Fruit fly (Drosophila melanogaster) whole organism, embryonic: ENCODE measurements around the gene CG10512.
A peak's percentile ranks its signal among the peaks of the same experiment; 100 is the strongest.

Source experiments
- CG11504 ChIP-seq: fragments of 200-800 bp; sonication (Bioruptor generic); optimal IDR thresholded peaks from 3 replicates; lab custom pipeline; 2019; ENCODE audit warnings: missing biosample characterization, mild to moderate bottlenecking, missing genetic modification characterization, moderate library complexity
- CG12219 ChIP-seq: fragments of 200-800 bp; sonication (Bioruptor generic); optimal IDR thresholded peaks from 3 replicates; lab custom pipeline; 2018; ENCODE audit warnings: missing biosample characterization, mild to moderate bottlenecking, missing genetic modification characterization
- CG13624 ChIP-seq: fragments of 200-800 bp; sonication (Bioruptor generic); optimal IDR thresholded peaks from 2 replicates; lab custom pipeline; 2016; ENCODE audit warnings: missing biosample characterization, missing genetic modification characterization
- CG14667 ChIP-seq: fragments of 200-800 bp; sonication (Bioruptor generic); IDR thresholded peaks from 2 replicates; pipeline ENCODE4 v1.3.6; 2022; ENCODE audit warnings: missing biosample characterization, missing genetic modification characterization
- CG15479 ChIP-seq: fragments of 200-800 bp; sonication (Bioruptor generic); optimal IDR thresholded peaks from 3 replicates; lab custom pipeline; 2019; ENCODE audit warnings: missing biosample characterization, mild to moderate bottlenecking, missing genetic modification characterization, moderate library complexity
- CG31441 ChIP-seq: fragments of 200-800 bp; sonication (Bioruptor generic); IDR thresholded peaks from 2 replicates; pipeline ENCODE4 v1.3.6; 2022; ENCODE audit warnings: missing biosample characterization, missing genetic modification characterization
- CG4820 ChIP-seq: fragments of 200-800 bp; sonication (Bioruptor generic); optimal IDR thresholded peaks from 3 replicates; lab custom pipeline; 2016; ENCODE audit warnings: missing biosample characterization, missing genetic modification characterization
- CG4854 ChIP-seq: fragments of 200-800 bp; sonication (Bioruptor generic); optimal IDR thresholded peaks from 2 replicates; lab custom pipeline; 2016; ENCODE audit warnings: missing biosample characterization, missing genetic modification characterization, inconsistent platforms
- CG6689 ChIP-seq: fragments of 200-800 bp; sonication (Bioruptor generic); IDR thresholded peaks from 2 replicates; pipeline ENCODE4 v1.3.6; 2022; ENCODE audit warnings: missing biosample characterization, missing genetic modification characterization
- CG7372 ChIP-seq: fragments of 200-800 bp; sonication (Bioruptor generic); IDR thresholded peaks from 2 replicates; pipeline ENCODE4 v1.3.6; 2022; ENCODE audit warnings: missing biosample characterization, missing genetic modification characterization
- CG8281 ChIP-seq: fragments of 200-800 bp; sonication (Bioruptor generic); optimal IDR thresholded peaks from 2 replicates; lab custom pipeline; 2018; ENCODE audit warnings: missing biosample characterization, mild to moderate bottlenecking, missing genetic modification characterization, moderate library complexity
- CkIIα-i1 ChIP-seq: fragments of 200-800 bp; sonication (Bioruptor generic); IDR thresholded peaks from 2 replicates; pipeline ENCODE4 v1.3.6; 2022; ENCODE audit warnings: missing biosample characterization, missing genetic modification characterization
- Eip74EF ChIP-seq, 2 experiments: fragments of 200-800 bp in 1 of 2; fragments of >200 bp in 1 of 2; sonication (Bioruptor generic) in 1 of 2; optimal IDR thresholded peaks; 2 replicates each; lab custom pipeline; 2017 to 2019; ENCODE audit warnings: missing biosample characterization in 2 of 2, missing genetic modification characterization in 2 of 2, mild to moderate bottlenecking in 1 of 2, moderate library complexity in 1 of 2
- Ets65A ChIP-seq: fragments of 200-800 bp; sonication (Bioruptor generic); peaks from one replicate; lab custom pipeline; 2016; ENCODE audit warnings: missing biosample characterization, missing genetic modification characterization
- HHEX ChIP-seq: fragments of 200-800 bp; sonication (Bioruptor generic); optimal IDR thresholded peaks from 3 replicates; lab custom pipeline; 2017; ENCODE audit warnings: missing biosample characterization, mild to moderate bottlenecking, missing genetic modification characterization, missing genetic modification reagents
- Hand ChIP-seq: fragments of 200-800 bp; sonication (Bioruptor generic); optimal IDR thresholded peaks from 2 replicates; lab custom pipeline; 2017; ENCODE audit warnings: mild to moderate bottlenecking, missing biosample characterization, missing genetic modification reagents, missing genetic modification characterization
- Mrtf ChIP-seq: fragments of 200-800 bp; sonication (Bioruptor generic); IDR thresholded peaks from 3 replicates; pipeline ENCODE4 v1.3.6; 2022; ENCODE audit warnings: missing biosample characterization, missing genetic modification characterization
- NK7.1 ChIP-seq: fragments of 200-800 bp; sonication (Bioruptor generic); optimal IDR thresholded peaks from 3 replicates; lab custom pipeline; 2016; ENCODE audit warnings: missing biosample characterization, missing genetic modification characterization
- Nf-YC ChIP-seq: fragments of 200-800 bp; optimal IDR thresholded peaks from 3 replicates; lab custom pipeline; 2019; ENCODE audit warnings: missing biosample characterization, mild to moderate bottlenecking, missing genetic modification characterization, moderate library complexity
- Poxn ChIP-seq: fragments of 200-800 bp; sonication (Bioruptor generic); IDR thresholded peaks from 2 replicates; pipeline ENCODE4 v1.3.6; 2022; ENCODE audit warnings: missing biosample characterization, missing genetic modification characterization
- YL-1 ChIP-seq: fragments of 200-800 bp; sonication (Bioruptor generic); optimal IDR thresholded peaks from 3 replicates; lab custom pipeline; 2017; ENCODE audit warnings: missing biosample characterization, mild to moderate bottlenecking, missing genetic modification characterization
- az2 ChIP-seq: fragments of 200-800 bp; sonication (Bioruptor generic); optimal IDR thresholded peaks from 3 replicates; lab custom pipeline; 2016; ENCODE audit warnings: missing biosample characterization, missing genetic modification characterization
- bab2 ChIP-seq: fragments of 200-800 bp; sonication (Bioruptor generic); optimal IDR thresholded peaks from 2 replicates; lab custom pipeline; 2016; ENCODE audit warnings: missing biosample characterization, missing genetic modification characterization
- crol ChIP-seq: fragments of 200-800 bp; sonication (Bioruptor generic); IDR thresholded peaks from 2 replicates; pipeline ENCODE4 v1.3.6; 2022; ENCODE audit warnings: missing biosample characterization, missing genetic modification characterization
- en ChIP-seq: fragments of 200-800 bp; sonication (Bioruptor generic); optimal IDR thresholded peaks from 2 replicates; lab custom pipeline; 2016; ENCODE audit warnings: missing biosample characterization, missing genetic modification characterization
- eve ChIP-seq, 2 experiments: fragments of >200 bp; optimal IDR thresholded peaks; 2 replicates each; lab custom pipeline; 2017; ENCODE audit warnings: missing biosample characterization in 2 of 2, missing genetic modification characterization in 2 of 2
- ewg ChIP-seq: fragments of 200-800 bp; sonication (Bioruptor generic); optimal IDR thresholded peaks from 3 replicates; lab custom pipeline; 2017; ENCODE audit warnings: mild to moderate bottlenecking, missing biosample characterization, missing genetic modification reagents, missing genetic modification characterization
- fu2 ChIP-seq: fragments of 200-800 bp; sonication (Bioruptor generic); optimal IDR thresholded peaks from 2 replicates; lab custom pipeline; 2016; ENCODE audit warnings: missing biosample characterization, missing genetic modification characterization
- gcm ChIP-seq: fragments of 200-800 bp; sonication (Bioruptor generic); optimal IDR thresholded peaks from 2 replicates; lab custom pipeline; 2019; ENCODE audit warnings: missing biosample characterization, mild to moderate bottlenecking, missing genetic modification characterization, moderate library complexity
- gcm2 ChIP-seq: fragments of 200-800 bp; sonication (Bioruptor generic); optimal IDR thresholded peaks from 2 replicates; lab custom pipeline; 2016; ENCODE audit warnings: missing biosample characterization, missing genetic modification characterization
- gem ChIP-seq: fragments of 200-800 bp; sonication (Bioruptor generic); optimal IDR thresholded peaks from 2 replicates; lab custom pipeline; 2019; ENCODE audit warnings: missing biosample characterization, mild to moderate bottlenecking, missing genetic modification characterization, moderate library complexity
- grau ChIP-seq: fragments of 200-800 bp; optimal IDR thresholded peaks from 3 replicates; lab custom pipeline; 2019; ENCODE audit warnings: missing biosample characterization, mild to moderate bottlenecking, missing genetic modification characterization, moderate library complexity
- hb ChIP-seq: fragments of 200-800 bp; sonication (Bioruptor generic); IDR thresholded peaks from 3 replicates; pipeline ENCODE4 v1.3.6; 2022; ENCODE audit warnings: missing biosample characterization, missing genetic modification characterization; ENCODE audit not compliant: partially characterized antibody
- insv ChIP-seq, 2 experiments: fragments of 200-800 bp; sonication (Bioruptor generic); optimal IDR thresholded peaks; 3 replicates each; lab custom pipeline; 2016 to 2018; ENCODE audit warnings: missing biosample characterization in 2 of 2, missing genetic modification characterization in 2 of 2
- klu ChIP-seq: fragments of 200-800 bp; sonication (Bioruptor generic); IDR thresholded peaks from 2 replicates; pipeline ENCODE4 v1.3.6; 2022; ENCODE audit warnings: missing biosample characterization, missing genetic modification characterization
- nom ChIP-seq: fragments of 200-800 bp; sonication (Bioruptor generic); optimal IDR thresholded peaks from 2 replicates; lab custom pipeline; 2017; ENCODE audit warnings: missing biosample characterization, missing genetic modification characterization, mild to moderate bottlenecking, moderate library complexity, missing genetic modification reagents
- oc ChIP-seq: fragments of 200-800 bp; sonication (Bioruptor generic); optimal IDR thresholded peaks from 2 replicates; lab custom pipeline; 2018; ENCODE audit warnings: missing biosample characterization, mild to moderate bottlenecking, missing genetic modification characterization, moderate library complexity
- phol ChIP-seq: fragments of 200-800 bp; sonication (Bioruptor generic); optimal IDR thresholded peaks from 3 replicates; lab custom pipeline; 2018; ENCODE audit warnings: missing biosample characterization, mild to moderate bottlenecking, missing genetic modification characterization, moderate library complexity
- pros ChIP-seq: fragments of 200-800 bp; sonication (Bioruptor generic); optimal IDR thresholded peaks from 3 replicates; lab custom pipeline; 2019; ENCODE audit warnings: missing biosample characterization, mild to moderate bottlenecking, missing genetic modification characterization, moderate library complexity
- pum ChIP-seq: fragments of 200-800 bp; sonication (Bioruptor generic); optimal IDR thresholded peaks from 2 replicates; lab custom pipeline; 2016; ENCODE audit warnings: missing biosample characterization, missing genetic modification characterization
- schlank ChIP-seq: fragments of 200-800 bp; sonication (Bioruptor generic); optimal IDR thresholded peaks from 2 replicates; lab custom pipeline; 2018; ENCODE audit warnings: missing biosample characterization, mild to moderate bottlenecking, missing genetic modification characterization
- sd ChIP-seq: fragments of 200-800 bp; sonication (Bioruptor generic); optimal IDR thresholded peaks from 3 replicates; lab custom pipeline; 2018; ENCODE audit warnings: missing biosample characterization, mild to moderate bottlenecking, missing genetic modification characterization, moderate library complexity
- stc ChIP-seq: fragments of 200-800 bp; sonication (Bioruptor generic); IDR thresholded peaks from 2 replicates; pipeline ENCODE4 v1.3.6; 2022; ENCODE audit warnings: missing biosample characterization, missing genetic modification characterization
- yki ChIP-seq: fragments of >200 bp; optimal IDR thresholded peaks from 3 replicates; lab custom pipeline; 2018

CG10512 gene

dm6 chr3L:21253761-21254523, 51.2 kb downstream of the CG10512 start (continued):
- peak; percentile 18; the same call in 1 of the 2 replicates for TF ChIP-seq CG6689 (GFP tag; lab: Robert Waterston, UW)
- TF ChIP-seq CG15479: no peak
- TF ChIP-seq nom (GFP tag; lab: Kevin White, UChicago): peak; percentile 95
- TF ChIP-seq Nf-YC (tag; lab: Kevin White, UChicago): no peak
- no peak for TF ChIP-seq crol
- peak; percentile 33 for TF ChIP-seq gcm
- TF ChIP-seq CG7372 (GFP tag; lab: Robert Waterston, UW): no peak

- TF ChIP-seq Eip74EF (GFP tag; optimal IDR thresholded peaks at IDR 0.05; lab: Kevin White, UChicago): no peak
- TF ChIP-seq nom (GFP tag; lab: Kevin White, UChicago): peak; percentile 5
- TF ChIP-seq Ets65A: peak; percentile 74
Observed at dm6 chr3L:21254524-21254972, 51.8 kb downstream of the CG10512 start.

dm6 chr3L:21256062-21257023, 53.6 kb downstream of the CG10512 start:
- TF ChIP-seq pum (no peak), CG8281 (tag; lab: Kevin White, UChicago) (no peak), CG13624 (GFP tag; lab: Kevin White, UChicago) (no peak), en (GFP tag; lab: Kevin White, UChicago) (no peak), CG4820 (GFP tag; lab: Kevin White, UChicago) (no peak), ewg (GFP tag; lab: Kevin White, UChicago) (no peak), YL-1 (GFP tag; lab: Kevin White, UChicago) (no peak), hb (GFP tag; lab: Robert Waterston, UW) (no peak), bab2 (no peak), pros (GFP tag; lab: Kevin White, UChicago) (peak; percentile 10), phol (no peak), HHEX (GFP tag; lab: Kevin White, UChicago) (no peak), stc (GFP tag; lab: Robert Waterston, UW) (no peak), schlank (tag; lab: Kevin White, UChicago) (no peak), sd (tag; lab: Kevin White, UChicago) (peak; percentile 78), gem (peak; percentile 0), Poxn (GFP tag; lab: Robert Waterston, UW) (no peak), insv (GFP tag; optimal IDR thresholded peaks at IDR 0.05; lab: Kevin White, UChicago) (no peak), yki (lab: Kevin White, UChicago) (no peak), az2 (GFP tag; lab: Kevin White, UChicago) (no peak), CG11504 (tag; lab: Kevin White, UChicago) (peak; percentile 15), CG31441 (GFP tag; lab: Robert Waterston, UW) (no peak), grau (tag; lab: Kevin White, UChicago) (no peak), CG14667 (GFP tag; lab: Robert Waterston, UW) (no peak), Hand (no peak), CkIIα-i1 (GFP tag; lab: Robert Waterston, UW) (no peak), fu2 (GFP tag; lab: Kevin White, UChicago) (no peak), eve (GFP tag; optimal IDR thresholded peaks at IDR 0.05; lab: Kevin White, UChicago) (no peak), Mrtf (no peak), oc (tag; lab: Kevin White, UChicago) (no peak), gcm2 (GFP tag; lab: Kevin White, UChicago) (no peak), CG4854 (no peak), NK7.1 (GFP tag; lab: Kevin White, UChicago) (no peak), CG12219 (GFP tag; lab: Kevin White, UChicago) (no peak), klu (no peak)
